Worm (Caenorhabditis elegans) whole organism, L4 larva: ENCODE results near the gene wrk-1.

Experiments used
- ceh-62 ChIP-seq: sonication (generic microtip); optimal IDR thresholded peaks from 2 replicates; lab custom pipeline; 2017; ENCODE audit warnings: missing biosample characterization, missing genetic modification characterization
- cey-2 ChIP-seq: sonication (generic microtip); optimal IDR thresholded peaks from 3 replicates; lab custom pipeline; 2017; ENCODE audit warnings: missing genetic modification characterization, mild to moderate bottlenecking, missing compliant biosample characterization, antibody characterized with exemption, borderline replicate concordance; ENCODE audit not compliant: insufficient read depth
- daf-12 ChIP-seq: fragments of 150-350 bp; optimal IDR thresholded peaks from 2 replicates; lab custom pipeline; 2014; ENCODE audit warnings: missing biosample characterization, missing genetic modification reagents, missing genetic modification characterization
- daf-8 ChIP-seq: fragments of 200-800 bp; sonication (Bioruptor generic); IDR thresholded peaks from 2 replicates; pipeline ENCODE4 v1.3.6; 2022; ENCODE audit warnings: missing genetic modification characterization, missing compliant biosample characterization
- nhr-77 ChIP-seq: fragments of 150-350 bp; optimal IDR thresholded peaks from 2 replicates; lab custom pipeline; 2014; ENCODE audit warnings: missing biosample characterization, missing genetic modification characterization
- zfp-3 ChIP-seq: fragments of 200-800 bp; sonication (Bioruptor generic); conservative IDR thresholded peaks from 2 replicates; pipeline ENCODE4 v1.3.6; 2022; ENCODE audit warnings: missing genetic modification reagents, missing genetic modification characterization, missing compliant biosample characterization

DNA sequence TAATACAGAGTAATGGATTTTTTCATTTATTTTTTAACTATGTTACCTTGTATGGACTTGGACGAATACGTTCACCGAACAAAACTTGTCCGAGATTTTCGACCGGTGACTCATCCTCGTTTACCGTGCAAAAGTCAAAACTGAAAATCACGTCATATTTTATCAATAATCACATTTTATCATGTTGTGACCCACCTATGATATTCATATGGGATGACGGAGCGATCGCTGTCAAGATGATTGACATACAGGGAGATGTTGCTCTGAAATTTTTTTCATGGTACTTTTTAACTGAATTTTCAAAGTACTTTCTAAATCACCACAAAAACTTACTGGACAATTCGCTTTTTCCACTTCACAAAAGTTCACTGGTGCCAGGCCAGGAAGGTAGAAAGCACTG is 29.2 kb upstream of the wrk-1 start:
- TF ChIP-seq daf-8 (GFP tag; lab: Robert Waterston, UW) (no peak), daf-12 (tag; lab: Kevin White, UChicago) (no peak), cey-2 (tag; lab: Kevin White, UChicago) (no peak), nhr-77 (tag; lab: Kevin White, UChicago) (no peak), ceh-62 (tag; lab: Kevin White, UChicago) (no peak), zfp-3 (GFP tag; lab: Robert Waterston, UW) (no peak)
